Fruit fly (Drosophila melanogaster) whole organism, prepupa: ENCODE measurements around the gene frc.

Experiments
- Blimp-1 ChIP-seq: fragments of 200-800 bp; sonication (Bioruptor generic); optimal IDR thresholded peaks from 3 replicates; lab custom pipeline; 2017; ENCODE audit warnings: missing biosample characterization, missing genetic modification characterization, mild to moderate bottlenecking, moderate library complexity, missing genetic modification reagents
- CG10631 ChIP-seq: fragments of 200-800 bp; sonication (Bioruptor generic); optimal IDR thresholded peaks from 2 replicates; lab custom pipeline; 2016; ENCODE audit warnings: missing biosample characterization, missing genetic modification characterization
- CG10669 ChIP-seq: fragments of 200-800 bp; sonication (Bioruptor generic); optimal IDR thresholded peaks from 3 replicates; lab custom pipeline; 2018; ENCODE audit warnings: missing biosample characterization, mild to moderate bottlenecking, missing genetic modification characterization, moderate library complexity
- CG11294 ChIP-seq: fragments of 200-800 bp; sonication (Bioruptor generic); IDR thresholded peaks from 2 replicates; pipeline ENCODE4 v1.3.6; 2022; ENCODE audit warnings: missing biosample characterization, missing genetic modification characterization
- CG11762 ChIP-seq: fragments of 200-800 bp; sonication (Bioruptor generic); optimal IDR thresholded peaks from 3 replicates; lab custom pipeline; 2016; ENCODE audit warnings: missing biosample characterization, missing genetic modification characterization; ENCODE audit not compliant: insufficient read depth
- CG11902 ChIP-seq: fragments of 200-800 bp; sonication (Bioruptor generic); optimal IDR thresholded peaks from 3 replicates; lab custom pipeline; 2016; ENCODE audit warnings: missing biosample characterization, missing genetic modification characterization
- CG15336 ChIP-seq: fragments of 200-800 bp; sonication (Bioruptor generic); IDR thresholded peaks from 2 replicates; pipeline ENCODE4 v1.3.6; 2022; ENCODE audit warnings: missing biosample characterization, missing genetic modification characterization
- CG1621 ChIP-seq: fragments of 200-800 bp; sonication (Bioruptor generic); optimal IDR thresholded peaks from 3 replicates; lab custom pipeline; 2018; ENCODE audit warnings: missing biosample characterization, mild to moderate bottlenecking, missing genetic modification characterization
- CG16779 ChIP-seq: fragments of 200-800 bp; sonication (Bioruptor generic); optimal IDR thresholded peaks from 3 replicates; lab custom pipeline; 2017; ENCODE audit warnings: missing biosample characterization, mild to moderate bottlenecking, missing genetic modification characterization
- CG3032 ChIP-seq: fragments of 200-800 bp; optimal IDR thresholded peaks from 2 replicates; lab custom pipeline; 2019; ENCODE audit warnings: missing biosample characterization, mild to moderate bottlenecking, missing genetic modification characterization, moderate library complexity
- CG31627 ChIP-seq: fragments of 200-800 bp; sonication (Bioruptor generic); optimal IDR thresholded peaks from 3 replicates; lab custom pipeline; 2016; ENCODE audit warnings: missing biosample characterization, missing genetic modification characterization
- CG32006 ChIP-seq: fragments of 200-800 bp; sonication (Bioruptor generic); optimal IDR thresholded peaks from 3 replicates; lab custom pipeline; 2017; ENCODE audit warnings: missing biosample characterization, mild to moderate bottlenecking, missing genetic modification characterization
- CG4318 ChIP-seq: fragments of 200-800 bp; sonication (Bioruptor generic); optimal IDR thresholded peaks from 3 replicates; lab custom pipeline; 2017; ENCODE audit warnings: missing biosample characterization, mild to moderate bottlenecking, missing genetic modification characterization
- CG6163 ChIP-seq: fragments of 200-800 bp; sonication (Bioruptor generic); IDR thresholded peaks from 3 replicates; pipeline ENCODE4 v1.3.6; 2022; ENCODE audit warnings: missing biosample characterization, missing genetic modification characterization
- CG6276 ChIP-seq: fragments of 200-800 bp; sonication (Bioruptor generic); optimal IDR thresholded peaks from 2 replicates; lab custom pipeline; 2017; ENCODE audit warnings: missing biosample characterization, mild to moderate bottlenecking, missing genetic modification characterization
- CG6792 ChIP-seq: fragments of 200-800 bp; sonication (Bioruptor generic); optimal IDR thresholded peaks from 3 replicates; lab custom pipeline; 2016; ENCODE audit warnings: missing biosample characterization, missing genetic modification characterization
- CG6808 ChIP-seq: fragments of 200-800 bp; sonication (Bioruptor generic); optimal IDR thresholded peaks from 3 replicates; lab custom pipeline; 2017; ENCODE audit warnings: missing biosample characterization, missing genetic modification characterization, mild to moderate bottlenecking, moderate library complexity, missing genetic modification reagents
- CG6854 ChIP-seq: fragments of 200-800 bp; sonication (Bioruptor generic); optimal IDR thresholded peaks from 2 replicates; lab custom pipeline; 2017; ENCODE audit warnings: missing biosample characterization, mild to moderate bottlenecking, missing genetic modification characterization
- CG7368 ChIP-seq: fragments of 200-800 bp; sonication (Bioruptor generic); optimal IDR thresholded peaks from 3 replicates; lab custom pipeline; 2016; ENCODE audit warnings: missing biosample characterization, missing genetic modification characterization
- CG8119 ChIP-seq: fragments of 200-800 bp; sonication (Bioruptor generic); IDR thresholded peaks from 3 replicates; pipeline ENCODE4 v1.3.6; 2022; ENCODE audit warnings: missing biosample characterization, missing genetic modification characterization
- CG8319 ChIP-seq: fragments of 200-800 bp; sonication (Bioruptor generic); optimal IDR thresholded peaks from 3 replicates; lab custom pipeline; 2016; ENCODE audit warnings: missing biosample characterization, missing genetic modification characterization
- CG8632 ChIP-seq: fragments of 200-800 bp; sonication (Bioruptor generic); optimal IDR thresholded peaks from 3 replicates; lab custom pipeline; 2016; ENCODE audit warnings: missing biosample characterization, missing genetic modification characterization
- CG9139 ChIP-seq: fragments of 200-800 bp; sonication (Bioruptor generic); optimal IDR thresholded peaks from 3 replicates; lab custom pipeline; 2017; ENCODE audit warnings: missing biosample characterization, mild to moderate bottlenecking, missing genetic modification characterization
- Eip78C ChIP-seq: fragments of 200-800 bp; sonication (Bioruptor generic); peaks from one replicate; lab custom pipeline; 2016; ENCODE audit warnings: missing biosample characterization, missing genetic modification characterization
- Eip93F ChIP-seq: fragments of 200-800 bp; sonication (Bioruptor generic); optimal IDR thresholded peaks from 2 replicates; lab custom pipeline; 2016; ENCODE audit warnings: missing biosample characterization, mild to moderate bottlenecking, missing genetic modification characterization
- Ets21C ChIP-seq: fragments of 200-800 bp; sonication (Bioruptor generic); optimal IDR thresholded peaks from 3 replicates; lab custom pipeline; 2016; ENCODE audit warnings: missing biosample characterization, missing genetic modification characterization
- Ets96B ChIP-seq: fragments of 200-800 bp; optimal IDR thresholded peaks from 2 replicates; lab custom pipeline; 2019; ENCODE audit warnings: missing biosample characterization, mild to moderate bottlenecking, missing genetic modification characterization, moderate library complexity
- Gug ChIP-seq: fragments of 200-800 bp; sonication (Bioruptor generic); IDR thresholded peaks from 2 replicates; pipeline ENCODE4 v1.3.6; 2022; ENCODE audit warnings: missing biosample characterization, missing genetic modification characterization
- Hr38 ChIP-seq: sonication (Bioruptor generic); optimal IDR thresholded peaks from 2 replicates; lab custom pipeline; 2016; ENCODE audit warnings: missing biosample characterization, missing genetic modification characterization
- Hr4 ChIP-seq: fragments of 200-800 bp; sonication (Bioruptor generic); optimal IDR thresholded peaks from 3 replicates; lab custom pipeline; 2016; ENCODE audit warnings: missing biosample characterization, missing genetic modification characterization
- Lpt ChIP-seq: fragments of 200-800 bp; sonication (Bioruptor generic); optimal IDR thresholded peaks from 3 replicates; lab custom pipeline; 2016; ENCODE audit warnings: missing biosample characterization, missing genetic modification characterization
- Met ChIP-seq: fragments of 200-800 bp; sonication (Bioruptor generic); optimal IDR thresholded peaks from 3 replicates; lab custom pipeline; 2016; ENCODE audit warnings: missing biosample characterization, missing genetic modification characterization
- OdsH ChIP-seq: fragments of 200-800 bp; sonication (Bioruptor generic); optimal IDR thresholded peaks from 3 replicates; lab custom pipeline; 2016; ENCODE audit warnings: missing biosample characterization, missing genetic modification characterization
- Smox ChIP-seq: fragments of 200-800 bp; sonication (Bioruptor generic); optimal IDR thresholded peaks from 3 replicates; lab custom pipeline; 2016; ENCODE audit warnings: missing biosample characterization, missing genetic modification characterization
- Sox102F ChIP-seq: fragments of 200-800 bp; sonication (Bioruptor generic); optimal IDR thresholded peaks from 2 replicates; lab custom pipeline; 2016; ENCODE audit warnings: missing biosample characterization, mild to moderate bottlenecking, missing genetic modification characterization
- Sox14 ChIP-seq: fragments of 200-800 bp; sonication (Bioruptor generic); optimal IDR thresholded peaks from 3 replicates; lab custom pipeline; 2016; ENCODE audit warnings: missing biosample characterization, missing genetic modification characterization
- achi ChIP-seq: fragments of 200-800 bp; sonication (Bioruptor generic); optimal IDR thresholded peaks from 3 replicates; lab custom pipeline; 2016; ENCODE audit warnings: missing biosample characterization, missing genetic modification characterization
- acj6 ChIP-seq: fragments of 200-800 bp; sonication (Bioruptor generic); optimal IDR thresholded peaks from 3 replicates; lab custom pipeline; 2016; ENCODE audit warnings: missing biosample characterization, missing genetic modification characterization
- cyc ChIP-seq: fragments of 200-800 bp; sonication (Bioruptor generic); optimal IDR thresholded peaks from 3 replicates; lab custom pipeline; 2016; ENCODE audit warnings: missing biosample characterization, missing genetic modification characterization
- dac ChIP-seq: fragments of 200-800 bp; sonication (Bioruptor generic); optimal IDR thresholded peaks from 2 replicates; lab custom pipeline; 2017; ENCODE audit warnings: missing biosample characterization, mild to moderate bottlenecking, missing genetic modification characterization
- dsx ChIP-seq: fragments of 200-800 bp; optimal IDR thresholded peaks from 3 replicates; lab custom pipeline; 2019; ENCODE audit warnings: missing biosample characterization, mild to moderate bottlenecking, missing genetic modification characterization, moderate library complexity; ENCODE audit not compliant: poor library complexity, severe bottlenecking
- eg ChIP-seq: fragments of 200-800 bp; sonication (Bioruptor generic); IDR thresholded peaks from 3 replicates; pipeline ENCODE4 v1.3.6; 2022; ENCODE audit warnings: missing biosample characterization, missing genetic modification characterization
- esn ChIP-seq: fragments of 200-800 bp; sonication (Bioruptor generic); optimal IDR thresholded peaks from 2 replicates; lab custom pipeline; 2016; ENCODE audit warnings: missing biosample characterization, mild to moderate bottlenecking, missing genetic modification characterization, moderate library complexity
- fd85E ChIP-seq: fragments of 200-800 bp; sonication (Bioruptor generic); optimal IDR thresholded peaks from 3 replicates; lab custom pipeline; 2016; ENCODE audit warnings: missing biosample characterization, missing genetic modification characterization
- fkh ChIP-seq: fragments of 200-800 bp; sonication (Bioruptor generic); optimal IDR thresholded peaks from 3 replicates; lab custom pipeline; 2017; ENCODE audit warnings: missing biosample characterization, mild to moderate bottlenecking, missing genetic modification characterization, moderate library complexity
- lz ChIP-seq: fragments of 200-800 bp; sonication (Bioruptor generic); optimal IDR thresholded peaks from 3 replicates; lab custom pipeline; 2016; ENCODE audit warnings: missing biosample characterization, missing genetic modification characterization
- net ChIP-seq: fragments of 200-800 bp; sonication (Bioruptor generic); optimal IDR thresholded peaks from 3 replicates; lab custom pipeline; 2016; ENCODE audit warnings: missing biosample characterization, missing genetic modification characterization
- pdm3 ChIP-seq: fragments of 200-800 bp; sonication (Bioruptor generic); optimal IDR thresholded peaks from 3 replicates; lab custom pipeline; 2016; ENCODE audit warnings: missing biosample characterization, missing genetic modification characterization
- ss ChIP-seq, 2 experiments: fragments of 200-800 bp; sonication (Bioruptor generic); optimal IDR thresholded peaks; 2 replicates in 1 of 2; 3 replicates in 1 of 2; lab custom pipeline; 2017 to 2018; ENCODE audit warnings: mild to moderate bottlenecking in 2 of 2, missing biosample characterization in 2 of 2, missing genetic modification characterization in 2 of 2, moderate library complexity in 1 of 2
- svp ChIP-seq: fragments of 200-800 bp; sonication (Bioruptor generic); peaks from one replicate; lab custom pipeline; 2016; ENCODE audit warnings: missing biosample characterization, missing genetic modification characterization
- topi ChIP-seq: fragments of 200-800 bp; sonication (Bioruptor generic); optimal IDR thresholded peaks from 3 replicates; lab custom pipeline; 2016; ENCODE audit warnings: missing biosample characterization, missing genetic modification characterization

frc gene

dm6 chr3L:17415967-17416749 lies 16.8 kb downstream of the frc start:
- TF ChIP-seq CG10669 (GFP tag; lab: Kevin White, UChicago) = peak; percentile 91
- TF ChIP-seq CG4318 = no peak
- peak; percentile 85 for TF ChIP-seq CG6808
- peak; percentile 91 to 94 for TF ChIP-seq ss (GFP tag; optimal IDR thresholded peaks at IDR 0.05; lab: Kevin White, UChicago)
- peak; percentile 14 for TF ChIP-seq Ets21C (GFP tag; lab: Kevin White, UChicago)
- TF ChIP-seq CG6792 (GFP tag; lab: Kevin White, UChicago) = peak; percentile 61
- no peak for TF ChIP-seq CG6276 (GFP tag; lab: Kevin White, UChicago)
- peak; percentile 95 for TF ChIP-seq Eip78C (GFP tag; lab: Kevin White, UChicago)
- peak; percentile 49 for TF ChIP-seq Met (GFP tag; lab: Kevin White, UChicago)
- TF ChIP-seq Eip93F (GFP tag; lab: Kevin White, UChicago) = no peak
- TF ChIP-seq pdm3 = peak; percentile 75
- peak; percentile 40 for TF ChIP-seq lz (GFP tag; lab: Kevin White, UChicago)
- no peak for TF ChIP-seq CG11294 (GFP tag; lab: Robert Waterston, UW)
- no peak for TF ChIP-seq CG6854
- peak; percentile 76 for TF ChIP-seq net (GFP tag; lab: Kevin White, UChicago)
- peak; percentile 70 for TF ChIP-seq CG7368 (GFP tag; lab: Kevin White, UChicago)
- peak; percentile 47 for TF ChIP-seq CG11902
- TF ChIP-seq Lpt (GFP tag; lab: Kevin White, UChicago) = no peak
- peak; percentile 75 for TF ChIP-seq CG9139 (GFP tag; lab: Kevin White, UChicago)
- TF ChIP-seq Ets96B = peak; percentile 92
- peak; percentile 63 for TF ChIP-seq topi (GFP tag; lab: Kevin White, UChicago)
- TF ChIP-seq OdsH (GFP tag; lab: Kevin White, UChicago) = peak; percentile 76
- TF ChIP-seq eg (GFP tag; lab: Robert Waterston, UW) = no peak
- TF ChIP-seq Sox102F (GFP tag; lab: Kevin White, UChicago) = peak; percentile 20
- TF ChIP-seq CG8319 (GFP tag; lab: Kevin White, UChicago) = peak; percentile 59
- TF ChIP-seq dac = no peak
- no peak for TF ChIP-seq fd85E (GFP tag; lab: Kevin White, UChicago)
- TF ChIP-seq dsx = peak; percentile 84
- peak; percentile 71 for TF ChIP-seq CG8632
- peak; percentile 86 for TF ChIP-seq CG3032 (tag; lab: Kevin White, UChicago)
- peak; percentile 12 for TF ChIP-seq Hr4 (GFP tag; lab: Kevin White, UChicago)
- TF ChIP-seq fkh = peak; percentile 11
- peak; percentile 61 for TF ChIP-seq CG11762 (GFP tag; lab: Kevin White, UChicago)
- TF ChIP-seq CG6163 = peak; percentile 80
- TF ChIP-seq esn (GFP tag; lab: Kevin White, UChicago) = peak; percentile 63
- TF ChIP-seq CG8119 (GFP tag; lab: Robert Waterston, UW) = no peak; the same call in 2 of the 3 replicates
- peak; percentile 64 for TF ChIP-seq achi (GFP tag; lab: Kevin White, UChicago)
- TF ChIP-seq Blimp-1 (GFP tag; lab: Kevin White, UChicago) = no peak
- peak; percentile 59 for TF ChIP-seq Sox14 (GFP tag; lab: Kevin White, UChicago)
- no peak for TF ChIP-seq CG15336 (GFP tag; lab: Robert Waterston, UW)
- peak; percentile 74 for TF ChIP-seq svp (GFP tag; lab: Kevin White, UChicago)
- no peak for TF ChIP-seq CG31627 (GFP tag; lab: Kevin White, UChicago)
- TF ChIP-seq cyc (GFP tag; lab: Kevin White, UChicago) = peak; percentile 23
- peak; percentile 73 for TF ChIP-seq acj6 (GFP tag; lab: Kevin White, UChicago)
- peak; percentile 87 for TF ChIP-seq CG1621
- TF ChIP-seq CG32006 (GFP tag; lab: Kevin White, UChicago) = peak; percentile 42
- peak; percentile 44 for TF ChIP-seq Smox
- peak; percentile 43 for TF ChIP-seq CG16779 (tag; lab: Kevin White, UChicago)
- no peak for TF ChIP-seq Gug
- TF ChIP-seq Hr38 (GFP tag; lab: Kevin White, UChicago) = no peak
- peak; percentile 64 for TF ChIP-seq CG10631
